Fruit fly (Drosophila melanogaster): ENCODE results near the gene CG14803.

CG14803 gene

dm6 chrX:1868586-1869111, at the start of gene CG14803, which contains the start of gene Pex5:
TSS of gene CG14803 (plus strand) at chrX:1868870.
TSS of gene Pex5 (minus strand) at chrX:1869061.
- TF ChIP-seq CG8478 (optimal IDR thresholded peaks at IDR 0.05), result no peak
- TF ChIP-seq CTCF (optimal IDR thresholded peaks at IDR 0.05), result no peak

- TF ChIP-seq CTCF (optimal IDR thresholded peaks at IDR 0.05) (peak in 1 of 2 experiments; percentile 12), CG8478 (optimal IDR thresholded peaks at IDR 0.05) (no peak)
Observed at dm6 chrX:1819026-1819425, 49.6 kb upstream of the CG14803 start.

- TF ChIP-seq CTCF (optimal IDR thresholded peaks at IDR 0.05), result no peak
- no peak for TF ChIP-seq CG8478 (optimal IDR thresholded peaks at IDR 0.05)
Observed at dm6 chrX:1820241-1820640, 48.4 kb upstream of the CG14803 start, which contains the start of gene CG14810. TSS of gene CG14810 (minus strand) at chrX:1820341.

- TF ChIP-seq CTCF (optimal IDR thresholded peaks at IDR 0.05) (no peak), CG8478 (optimal IDR thresholded peaks at IDR 0.05) (no peak)
Observed at dm6 chrX:1821039-1821438, 47.6 kb upstream of the CG14803 start.

dm6 chrX:1822281-1822680, 46.4 kb upstream of the CG14803 start, which contains the start of gene CG14811:
TSS of gene CG14811 (minus strand) at chrX:1822381.
- TF ChIP-seq CG8478 (optimal IDR thresholded peaks at IDR 0.05) (no peak), CTCF (optimal IDR thresholded peaks at IDR 0.05) (no peak)

dm6 chrX:1823883-1824609, 44.6 kb upstream of the CG14803 start:
- TF ChIP-seq CG8478 (optimal IDR thresholded peaks at IDR 0.05), result no peak
- TF ChIP-seq CTCF (optimal IDR thresholded peaks at IDR 0.05), result no peak

- no peak for TF ChIP-seq CTCF (optimal IDR thresholded peaks at IDR 0.05)
- TF ChIP-seq CG8478 (optimal IDR thresholded peaks at IDR 0.05), result no peak
Observed at dm6 chrX:1824610-1824948, 44.1 kb upstream of the CG14803 start.

dm6 chrX:1825912-1826862, 42.5 kb upstream of the CG14803 start:
- TF ChIP-seq CTCF (optimal IDR thresholded peaks at IDR 0.05), result no peak
- TF ChIP-seq CG8478 (optimal IDR thresholded peaks at IDR 0.05), result no peak

dm6 chrX:1828097-1828496, 40.6 kb upstream of the CG14803 start:
- no peak for TF ChIP-seq CTCF (optimal IDR thresholded peaks at IDR 0.05)
- TF ChIP-seq CG8478 (optimal IDR thresholded peaks at IDR 0.05), result no peak

- TF ChIP-seq CTCF (optimal IDR thresholded peaks at IDR 0.05) (no peak), CG8478 (optimal IDR thresholded peaks at IDR 0.05) (no peak)
Observed at dm6 chrX:1830396-1831218, 38.1 kb upstream of the CG14803 start.

dm6 chrX:1831219-1831555, 37.5 kb upstream of the CG14803 start:
- TF ChIP-seq CTCF (optimal IDR thresholded peaks at IDR 0.05), result no peak
- TF ChIP-seq CG8478 (optimal IDR thresholded peaks at IDR 0.05), result no peak

- no peak for TF ChIP-seq CTCF (optimal IDR thresholded peaks at IDR 0.05)
- TF ChIP-seq CG8478 (optimal IDR thresholded peaks at IDR 0.05), result no peak
Observed at dm6 chrX:1832699-1833098, 36.0 kb upstream of the CG14803 start.

- TF ChIP-seq CG8478 (optimal IDR thresholded peaks at IDR 0.05), result no peak
- TF ChIP-seq CTCF (optimal IDR thresholded peaks at IDR 0.05), result no peak
Observed at dm6 chrX:1834702-1835376, 33.8 kb upstream of the CG14803 start.

dm6 chrX:1840520-1840919, 28.1 kb upstream of the CG14803 start:
- TF ChIP-seq CTCF (optimal IDR thresholded peaks at IDR 0.05) (no peak), CG8478 (optimal IDR thresholded peaks at IDR 0.05) (no peak)
